Worm (Caenorhabditis elegans): ENCODE data around the gene R07E5.17.

R07E5.17 gene

DNA sequence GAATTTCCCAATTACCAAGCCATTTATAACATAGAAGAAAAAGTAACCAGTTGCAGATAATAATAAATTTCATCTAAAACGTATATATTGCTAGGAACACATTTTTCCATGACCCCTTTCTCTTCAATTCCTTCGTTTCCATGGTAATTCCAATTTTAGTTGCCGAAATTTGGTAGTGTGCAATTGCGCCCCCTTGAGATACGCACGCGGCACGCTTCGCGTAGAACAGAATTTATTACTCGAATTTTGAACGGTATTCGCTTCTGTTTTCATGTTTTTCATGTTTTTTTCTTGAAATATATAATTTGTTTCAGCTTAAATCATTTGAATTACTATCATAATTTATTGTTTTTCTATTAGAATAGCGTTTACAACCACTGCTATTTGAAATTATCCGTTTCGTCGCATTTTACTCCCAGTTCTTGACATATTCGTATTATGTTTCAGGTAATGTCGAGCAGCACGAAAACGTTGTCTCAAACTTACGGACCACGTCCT is at the start of gene R07E5.17, which contains the start of gene snfc-5:
Gene R07E5.17, minus strand, starts transcription at position 98 of the 498 bp plus-strand sequence.
Gene snfc-5, plus strand, starts transcription at position 448 of the 498 bp plus-strand sequence.
- TF ChIP-seq snpc-4 (GFP tag; optimal IDR thresholded peaks at IDR 0.05) (no peak), snpc-4 (tag; optimal IDR thresholded peaks at IDR 0.05) (no peak), attf-5 (GFP tag; optimal IDR thresholded peaks at IDR 0.05) (peak; percentile 68), mcd-1 (GFP tag; IDR thresholded peaks at IDR 0.05) (0 out of 2 replicates have a peak, but pooled peaks have one; percentile 22), madf-3 (GFP tag; IDR thresholded peaks at IDR 0.05) (peak; percentile 92), nhr-27 (tag; optimal IDR thresholded peaks at IDR 0.05) (no peak), D2030.7 (GFP tag; IDR thresholded peaks at IDR 0.05) (no peak), dox-1 (GFP tag; IDR thresholded peaks at IDR 0.05) (0 out of 2 replicates have a peak, but pooled peaks have one; percentile 28), hmg-1.2 (GFP tag; IDR thresholded peaks at IDR 0.05) (peak; percentile 15; the same call in 1 of the 2 replicates), F23B12.7 (tag; optimal IDR thresholded peaks at IDR 0.05; ENCODE audit: insufficient read depth) (peak; percentile 32)

- TF ChIP-seq hsf-1 (GFP tag; IDR thresholded peaks at IDR 0.05) (no peak), unc-62 (GFP tag; optimal IDR thresholded peaks at IDR 0.05) (peak; percentile 89)
Observed at ce11 chrIII:4453768-4454167, 49.5 kb upstream of the R07E5.17 start.

- no peak for TF ChIP-seq let-607 (tag; optimal IDR thresholded peaks at IDR 0.05)
- TF ChIP-seq ztf-25 (GFP tag; IDR thresholded peaks at IDR 0.05) = 0 out of 2 replicates have a peak, but pooled peaks have one; percentile 9
Observed at ce11 chrIII:4453301-4453700, 49.1 kb upstream of the R07E5.17 start.

ce11 chrIII:4452749-4453148 is 48.5 kb upstream of the R07E5.17 start:
- no peak for TF ChIP-seq Y53F4B.3 (GFP tag; IDR thresholded peaks at IDR 0.05)
- TF ChIP-seq F39B2.1 (GFP tag; IDR thresholded peaks at IDR 0.05) = no peak
- no peak for TF ChIP-seq lsy-27 (tag; optimal IDR thresholded peaks at IDR 0.05; ENCODE audit: borderline replicate concordance, insufficient read depth)
- no peak for TF ChIP-seq atf-7 (tag; optimal IDR thresholded peaks at IDR 0.05)

DNA sequence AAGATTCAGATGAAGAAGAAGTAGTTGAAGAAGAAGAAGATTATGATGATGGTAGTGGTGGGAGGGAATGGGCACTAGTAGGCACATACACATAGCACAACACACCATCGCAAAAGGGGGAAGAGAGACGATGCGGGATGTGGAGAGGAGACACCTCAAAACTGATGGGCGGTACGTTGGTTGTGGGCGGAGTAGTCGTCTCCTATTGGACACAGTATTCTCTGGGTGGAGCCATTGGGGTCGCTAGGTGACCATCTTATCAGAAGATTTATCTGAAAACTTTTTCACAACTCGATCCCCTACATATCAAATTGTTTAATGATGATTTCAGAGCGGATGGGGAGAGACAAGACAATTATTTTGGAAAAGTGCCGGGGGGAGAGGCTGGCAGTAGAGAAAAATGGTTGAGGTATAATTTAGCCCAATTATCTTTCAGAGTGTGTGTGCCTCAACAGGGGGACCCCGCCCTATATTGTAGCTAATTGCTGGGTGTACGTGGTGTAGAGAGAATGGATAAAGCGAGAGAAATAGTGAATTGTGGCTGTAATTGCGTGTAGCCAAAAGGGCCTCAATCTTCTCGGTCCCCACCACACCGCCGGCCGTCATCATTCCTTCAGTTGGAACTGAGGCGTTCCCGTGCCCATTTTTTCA is 46.7 kb upstream of the R07E5.17 start:
- TF ChIP-seq dox-1 (GFP tag; IDR thresholded peaks at IDR 0.05) = no peak
- TF ChIP-seq mel-28 (tag; optimal IDR thresholded peaks at IDR 0.05; ENCODE audit: borderline replicate concordance) = no peak
- TF ChIP-seq hlh-26 (GFP tag; conservative IDR thresholded peaks at IDR 0.05) = no peak
- TF ChIP-seq lin-54 (GFP tag; optimal IDR thresholded peaks at IDR 0.05) = no peak
- no peak for TF ChIP-seq cebp-2 (GFP tag; IDR thresholded peaks at IDR 0.05)

ce11 chrIII:4449893-4450579 is 45.8 kb upstream of the R07E5.17 start, which contains the start of gene ceh-43:
Gene ceh-43, minus strand, starts transcription at chrIII:4449943.
- peak; percentile 64; the same call in 1 of the 2 replicates for TF ChIP-seq madf-6 (GFP tag; IDR thresholded peaks at IDR 0.05)
- TF ChIP-seq madf-8 (GFP tag; conservative IDR thresholded peaks at IDR 0.05) = no peak
- peak; percentile 15 for TF ChIP-seq lin-54 (GFP tag; optimal IDR thresholded peaks at IDR 0.05)
- TF ChIP-seq ztf-28 (GFP tag; IDR thresholded peaks at IDR 0.05) = 0 out of 2 replicates have a peak, but pooled peaks have one; percentile 38
- TF ChIP-seq zfh-2 (GFP tag; conservative IDR thresholded peaks at IDR 0.05) = no peak
- no peak for TF ChIP-seq ztf-22 (GFP tag; optimal IDR thresholded peaks at IDR 0.05)
- TF ChIP-seq hmg-20 (GFP tag; IDR thresholded peaks at IDR 0.05) = no peak
- peak; percentile 53 for TF ChIP-seq hmg-1.2 (GFP tag; IDR thresholded peaks at IDR 0.05)
- no peak for TF ChIP-seq egl-18 (GFP tag; IDR thresholded peaks at IDR 0.05)
- TF ChIP-seq snpc-3.4 (tag; optimal IDR thresholded peaks at IDR 0.05) = peak; percentile 38
- TF ChIP-seq B0019.2 (GFP tag; conservative IDR thresholded peaks at IDR 0.05) = peak; percentile 57
- no peak for TF ChIP-seq Y53G8AR.9 (GFP tag; conservative IDR thresholded peaks at IDR 0.05)
- TF ChIP-seq bed-2 (GFP tag; IDR thresholded peaks at IDR 0.05) = no peak
- TF ChIP-seq rec-8 (tag; optimal IDR thresholded peaks at IDR 0.05) = peak in 1 of 2 experiments; percentile 11
- peak; percentile 78 for TF ChIP-seq lin-26 (GFP tag; IDR thresholded peaks at IDR 0.05)
- TF ChIP-seq ztf-3 (GFP tag; optimal IDR thresholded peaks at IDR 0.05) = no peak
- TF ChIP-seq unc-62 (GFP tag; optimal IDR thresholded peaks at IDR 0.05) = no peak
- no peak for TF ChIP-seq hsf-1 (GFP tag; IDR thresholded peaks at IDR 0.05)

Data from whole organism, young adult.